Worm (Caenorhabditis elegans) whole organism, midembryonic: ENCODE results near the gene srw-54.

Experiments
- T22C8.4 ChIP-seq: fragments of 200-800 bp; sonication (Bioruptor generic); IDR thresholded peaks from 2 replicates; pipeline ENCODE4 v1.3.6; 2022; ENCODE audit warnings: missing genetic modification characterization, missing compliant biosample characterization
- cog-1 ChIP-seq: sonication (generic microtip); optimal IDR thresholded peaks from 2 replicates; lab custom pipeline; 2016; ENCODE audit warnings: missing genetic modification characterization, missing compliant biosample characterization
- flt-1 ChIP-seq: fragments of 200-800 bp; sonication (Bioruptor generic); IDR thresholded peaks from 2 replicates; pipeline ENCODE4 v1.3.6; 2022; ENCODE audit warnings: missing genetic modification characterization, missing compliant biosample characterization
- klf-2 ChIP-seq: fragments of 200-800 bp; sonication (Bioruptor generic); conservative IDR thresholded peaks from 2 replicates; pipeline ENCODE4 v1.3.6; 2022; ENCODE audit warnings: missing genetic modification reagents, missing genetic modification characterization, missing compliant biosample characterization
- med-1 ChIP-seq: sonication (generic microtip); optimal IDR thresholded peaks from 2 replicates; lab custom pipeline; 2017; ENCODE audit warnings: missing genetic modification characterization, mild to moderate bottlenecking, missing compliant biosample characterization, antibody characterized with exemption, missing genetic modification reagents; ENCODE audit not compliant: insufficient read depth
- ref-1 ChIP-seq: fragments of 200-800 bp; sonication (Bioruptor generic); conservative IDR thresholded peaks from 2 replicates; pipeline ENCODE4 v1.3.6; 2022; ENCODE audit warnings: missing genetic modification reagents, missing genetic modification characterization, missing compliant biosample characterization
- tab-1 ChIP-seq: fragments of 200-800 bp; sonication (Bioruptor generic); IDR thresholded peaks from 2 replicates; pipeline ENCODE4 v1.3.6; 2022; ENCODE audit warnings: missing genetic modification characterization, missing compliant biosample characterization
- ztf-23 ChIP-seq: fragments of 200-800 bp; sonication (Bioruptor generic); IDR thresholded peaks from 2 replicates; pipeline ENCODE4 v1.3.6; 2022; ENCODE audit warnings: missing genetic modification reagents, missing genetic modification characterization, missing compliant biosample characterization
- ztf-29 ChIP-seq: fragments of 200-800 bp; sonication (Bioruptor generic); IDR thresholded peaks from 2 replicates; pipeline ENCODE4 v1.3.6; 2022; ENCODE audit warnings: missing genetic modification reagents, missing genetic modification characterization, missing compliant biosample characterization

The srw-54 gene

ce11 chrV:16620874-16621273, 9.7 kb downstream of the srw-54 start, which contains the start of gene Y70C5A.3:
Gene Y70C5A.3, minus strand, starts transcription at chrV:16620923.
- no peak for TF ChIP-seq flt-1 (GFP tag; lab: Robert Waterston, UW)
- no peak for TF ChIP-seq med-1 (GFP tag; lab: Kevin White, UChicago)
- TF ChIP-seq T22C8.4 (GFP tag; lab: Robert Waterston, UW) = no peak
- TF ChIP-seq klf-2 = no peak
- TF ChIP-seq tab-1 (GFP tag; lab: Robert Waterston, UW) = no peak
- TF ChIP-seq ztf-23 (GFP tag; lab: Robert Waterston, UW) = no peak
- no peak for TF ChIP-seq cog-1
- TF ChIP-seq ref-1 (GFP tag; lab: Robert Waterston, UW) = no peak
- TF ChIP-seq ztf-29 = no peak

ce11 chrV:16621894-16622293, 10.8 kb downstream of the srw-54 start:
- TF ChIP-seq tab-1 (GFP tag; lab: Robert Waterston, UW) (peak; percentile 71; the same call in 1 of the 2 replicates), ztf-23 (GFP tag; lab: Robert Waterston, UW) (no peak), flt-1 (GFP tag; lab: Robert Waterston, UW) (peak; percentile 84), ztf-29 (no peak), ref-1 (GFP tag; lab: Robert Waterston, UW) (peak; percentile 52; the same call in 1 of the 2 replicates), klf-2 (no peak), cog-1 (no peak), T22C8.4 (GFP tag; lab: Robert Waterston, UW) (no peak), med-1 (GFP tag; lab: Kevin White, UChicago) (no peak)

- TF ChIP-seq tab-1 (GFP tag; lab: Robert Waterston, UW) (no peak), ref-1 (GFP tag; lab: Robert Waterston, UW) (no peak), flt-1 (GFP tag; lab: Robert Waterston, UW) (no peak), med-1 (GFP tag; lab: Kevin White, UChicago) (no peak), ztf-23 (GFP tag; lab: Robert Waterston, UW) (no peak), klf-2 (no peak), T22C8.4 (GFP tag; lab: Robert Waterston, UW) (no peak), cog-1 (no peak)
Observed at ce11 chrV:16622754-16623261, 11.7 kb downstream of the srw-54 start, which contains the start of gene Y70C5A.2. Gene Y70C5A.2, minus strand, starts transcription at chrV:16623211.

- no peak for TF ChIP-seq tab-1 (GFP tag; lab: Robert Waterston, UW)
- TF ChIP-seq flt-1 (GFP tag; lab: Robert Waterston, UW) = no peak
- no peak for TF ChIP-seq ztf-29
- no peak for TF ChIP-seq ref-1 (GFP tag; lab: Robert Waterston, UW)
- no peak for TF ChIP-seq klf-2
- TF ChIP-seq ztf-23 (GFP tag; lab: Robert Waterston, UW) = no peak
- TF ChIP-seq med-1 (GFP tag; lab: Kevin White, UChicago) = no peak
- TF ChIP-seq T22C8.4 (GFP tag; lab: Robert Waterston, UW) = no peak
- TF ChIP-seq cog-1 = no peak
Observed at ce11 chrV:16627962-16628361, 16.8 kb downstream of the srw-54 start, which contains the start of gene oac-53. Gene oac-53, minus strand, starts transcription at chrV:16627970.

- TF ChIP-seq ztf-29 (no peak), ref-1 (GFP tag; lab: Robert Waterston, UW) (no peak), cog-1 (no peak), tab-1 (GFP tag; lab: Robert Waterston, UW) (no peak), med-1 (GFP tag; lab: Kevin White, UChicago) (no peak), klf-2 (no peak), flt-1 (GFP tag; lab: Robert Waterston, UW) (no peak), T22C8.4 (GFP tag; lab: Robert Waterston, UW) (no peak), ztf-23 (GFP tag; lab: Robert Waterston, UW) (no peak)
Observed at ce11 chrV:16628991-16629390, 17.9 kb downstream of the srw-54 start, which contains the start of gene W06G6.2. Gene W06G6.2, plus strand, starts transcription at chrV:16629291.

- TF ChIP-seq med-1 (GFP tag; lab: Kevin White, UChicago) = no peak
- TF ChIP-seq ref-1 (GFP tag; lab: Robert Waterston, UW) = no peak
- TF ChIP-seq klf-2 = no peak
- TF ChIP-seq ztf-23 (GFP tag; lab: Robert Waterston, UW) = no peak
- no peak for TF ChIP-seq flt-1 (GFP tag; lab: Robert Waterston, UW)
- no peak for TF ChIP-seq ztf-29
- no peak for TF ChIP-seq tab-1 (GFP tag; lab: Robert Waterston, UW)
- no peak for TF ChIP-seq T22C8.4 (GFP tag; lab: Robert Waterston, UW)
- TF ChIP-seq cog-1 = no peak
Observed at ce11 chrV:16629600-16629999, 18.5 kb downstream of the srw-54 start, which contains the start of gene srd-21. Gene srd-21, plus strand, starts transcription at chrV:16629900.

- TF ChIP-seq klf-2 = no peak
- no peak for TF ChIP-seq T22C8.4 (GFP tag; lab: Robert Waterston, UW)
- TF ChIP-seq cog-1 = no peak
- no peak for TF ChIP-seq tab-1 (GFP tag; lab: Robert Waterston, UW)
- TF ChIP-seq ztf-23 (GFP tag; lab: Robert Waterston, UW) = no peak
- no peak for TF ChIP-seq med-1 (GFP tag; lab: Kevin White, UChicago)
- TF ChIP-seq ref-1 (GFP tag; lab: Robert Waterston, UW) = no peak
Observed at ce11 chrV:16635911-16636310, 24.8 kb downstream of the srw-54 start, which contains the start of gene mltn-11. Gene mltn-11, plus strand, starts transcription at chrV:16636186.

- TF ChIP-seq ztf-23 (GFP tag; lab: Robert Waterston, UW) (no peak), cog-1 (no peak), ztf-29 (no peak), flt-1 (GFP tag; lab: Robert Waterston, UW) (no peak), T22C8.4 (GFP tag; lab: Robert Waterston, UW) (no peak), ref-1 (GFP tag; lab: Robert Waterston, UW) (no peak), tab-1 (GFP tag; lab: Robert Waterston, UW) (no peak), klf-2 (no peak), med-1 (GFP tag; lab: Kevin White, UChicago) (no peak)
Observed at ce11 chrV:16638204-16638603, 27.1 kb downstream of the srw-54 start, which contains the start of gene srw-76. Gene srw-76, minus strand, starts transcription at chrV:16638304.

ce11 chrV:16640366-16640765, 29.2 kb downstream of the srw-54 start:
- TF ChIP-seq ztf-23 (GFP tag; lab: Robert Waterston, UW) (no peak), cog-1 (no peak), tab-1 (GFP tag; lab: Robert Waterston, UW) (no peak), flt-1 (GFP tag; lab: Robert Waterston, UW) (no peak), ztf-29 (no peak), T22C8.4 (GFP tag; lab: Robert Waterston, UW) (no peak), klf-2 (no peak), ref-1 (GFP tag; lab: Robert Waterston, UW) (no peak), med-1 (GFP tag; lab: Kevin White, UChicago) (no peak)
